Worm (Caenorhabditis elegans) whole organism, L1 larva: ENCODE results near the gene C05C12.1.
"Not testable (repeated sequence)": the region's sequence is repeated elsewhere in the genome, so short reads cannot be mapped to it uniquely, and the experiment has no call there.

Experiments used
- ama-1 ChIP-seq: fragments of 150-350 bp; optimal IDR thresholded peaks from 2 replicates; lab custom pipeline; 2014
- jun-1 ChIP-seq: fragments of 150-350 bp; optimal IDR thresholded peaks from 2 replicates; lab custom pipeline; 2014; ENCODE audit warnings: missing biosample characterization, missing genetic modification reagents, missing genetic modification characterization
- lin-14 ChIP-seq: fragments of 200-800 bp; sonication (Bioruptor generic); optimal IDR thresholded peaks from 2 replicates; lab custom pipeline; 2018; ENCODE audit warnings: mild to moderate bottlenecking, missing genetic modification characterization, moderate library complexity, missing compliant biosample characterization
- nhr-28 ChIP-seq: fragments of 150-350 bp; optimal IDR thresholded peaks from 2 replicates; lab custom pipeline; 2014; ENCODE audit warnings: missing biosample characterization, missing genetic modification characterization
- nhr-76 ChIP-seq: sonication (generic microtip); optimal IDR thresholded peaks from 2 replicates; lab custom pipeline; 2017; ENCODE audit warnings: missing biosample characterization, missing genetic modification characterization
- rnt-1 ChIP-seq: sonication (generic microtip); optimal IDR thresholded peaks from 2 replicates; lab custom pipeline; 2016; ENCODE audit warnings: mild to moderate bottlenecking, missing genetic modification characterization, moderate library complexity, missing compliant biosample characterization
- snu-23 ChIP-seq: sonication (generic microtip); optimal IDR thresholded peaks from 2 replicates; lab custom pipeline; 2016; ENCODE audit warnings: missing genetic modification characterization, missing compliant biosample characterization
- sptf-1 ChIP-seq: fragments of 150-350 bp; optimal IDR thresholded peaks from 2 replicates; lab custom pipeline; 2014; ENCODE audit warnings: missing biosample characterization, missing genetic modification characterization

DNA sequence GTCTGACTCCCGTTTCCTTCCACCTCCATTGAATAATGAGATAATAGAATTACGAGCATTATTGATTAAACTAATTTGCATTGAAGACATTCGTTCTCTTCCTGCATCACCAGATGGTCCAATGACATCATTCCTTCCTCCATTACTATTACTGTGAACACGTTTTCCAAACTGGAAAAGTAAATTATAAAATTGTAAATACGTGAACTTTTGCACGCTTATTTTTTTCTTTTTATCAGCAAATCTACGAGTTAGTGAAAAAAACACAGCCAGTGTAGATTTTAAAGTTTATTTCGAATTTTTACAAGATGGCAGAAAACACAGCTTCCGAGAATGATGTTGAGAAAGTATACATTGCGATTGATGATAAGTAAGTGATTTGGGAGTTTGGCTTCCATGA is at the start of gene C05C12.1:
- TF ChIP-seq nhr-28 (tag; lab: Kevin White, UChicago); sptf-1 (tag; lab: Kevin White, UChicago); rnt-1; lin-14 (GFP tag; lab: Kevin White, UChicago); nhr-76 (tag; lab: Kevin White, UChicago); jun-1 (tag; lab: Kevin White, UChicago); ama-1; snu-23 (GFP tag; lab: Kevin White, UChicago): not testable (repeated sequence)
